Worm (Caenorhabditis elegans) whole organism, young adult: Measurements from ENCODE around the gene str-229.

ENCODE experiments used
- B0336.3 ChIP-seq: fragments of 200-800 bp; sonication (Bioruptor generic); IDR thresholded peaks from 2 replicates; pipeline ENCODE4 v1.3.6; 2022; ENCODE audit warnings: missing genetic modification characterization, missing compliant biosample characterization
- C06A6.2 ChIP-seq: fragments of 200-800 bp; sonication (Bioruptor generic); conservative IDR thresholded peaks from 2 replicates; pipeline ENCODE4 v1.3.6; 2022; ENCODE audit warnings: missing genetic modification characterization, missing compliant biosample characterization
- D2030.7 ChIP-seq: fragments of 200-800 bp; sonication (Bioruptor generic); IDR thresholded peaks from 2 replicates; pipeline ENCODE4 v1.3.6; 2022; ENCODE audit warnings: missing genetic modification reagents, missing genetic modification characterization, missing compliant biosample characterization
- F37B4.10 ChIP-seq: fragments of 200-800 bp; sonication (Bioruptor generic); IDR thresholded peaks from 2 replicates; pipeline ENCODE4 v1.3.6; 2022; ENCODE audit warnings: missing genetic modification characterization, missing compliant biosample characterization
- F52B5.7 ChIP-seq: sonication (generic microtip); optimal IDR thresholded peaks from 2 replicates; lab custom pipeline; 2016; ENCODE audit warnings: mild to moderate bottlenecking, missing genetic modification characterization, missing compliant biosample characterization
- K11D2.4 ChIP-seq: fragments of 200-800 bp; sonication (Bioruptor generic); IDR thresholded peaks from 2 replicates; pipeline ENCODE4 v1.3.6; 2022; ENCODE audit warnings: missing genetic modification reagents, missing genetic modification characterization, missing compliant biosample characterization
- T07F8.4 ChIP-seq: sonication (generic microtip); optimal IDR thresholded peaks from 2 replicates; lab custom pipeline; 2016; ENCODE audit warnings: mild to moderate bottlenecking, missing genetic modification characterization, moderate library complexity, missing compliant biosample characterization
- T26A5.8 ChIP-seq: sonication (generic microtip); optimal IDR thresholded peaks from 2 replicates; lab custom pipeline; 2016; ENCODE audit warnings: missing genetic modification characterization, missing compliant biosample characterization
- Y79H2A.3 ChIP-seq: fragments of 200-800 bp; sonication (Bioruptor generic); conservative IDR thresholded peaks from 2 replicates; pipeline ENCODE4 v1.3.6; 2022; ENCODE audit warnings: missing genetic modification reagents, missing genetic modification characterization, missing compliant biosample characterization
- Y95B8A.8 ChIP-seq: fragments of 200-800 bp; sonication (Bioruptor generic); IDR thresholded peaks from 2 replicates; pipeline ENCODE4 v1.3.6; 2022; ENCODE audit warnings: missing genetic modification reagents, missing genetic modification characterization, missing compliant biosample characterization
- akir-1 ChIP-seq: fragments of 200-800 bp; sonication (Bioruptor generic); optimal IDR thresholded peaks from 2 replicates; lab custom pipeline; 2018; ENCODE audit warnings: mild to moderate bottlenecking, missing genetic modification characterization, moderate library complexity, missing compliant biosample characterization
- ama-1 ChIP-seq, 3 experiments: fragments of 150-350 bp in 1 of 3; sonication (generic microtip) in 2 of 3; optimal IDR thresholded peaks; 2 replicates each; lab custom pipeline; 2014 to 2018; ENCODE audit warnings: missing biosample characterization in 2 of 3, missing genetic modification characterization in 2 of 3, missing genetic modification reagents in 2 of 3
- bed-1 ChIP-seq: fragments of 200-800 bp; sonication (Bioruptor generic); IDR thresholded peaks from 2 replicates; pipeline ENCODE4 v1.3.6; 2022; ENCODE audit warnings: missing genetic modification reagents, missing genetic modification characterization, missing compliant biosample characterization
- bed-2 ChIP-seq: fragments of 200-800 bp; sonication (Bioruptor generic); IDR thresholded peaks from 2 replicates; pipeline ENCODE4 v1.3.6; 2022; ENCODE audit warnings: missing genetic modification reagents, missing genetic modification characterization, missing compliant biosample characterization
- ccch-3 ChIP-seq: fragments of 200-800 bp; sonication (Bioruptor generic); optimal IDR thresholded peaks from 2 replicates; lab custom pipeline; 2018; ENCODE audit warnings: mild to moderate bottlenecking, missing genetic modification characterization, missing compliant biosample characterization
- cebp-1 ChIP-seq, 2 experiments: fragments of 200-800 bp in 1 of 2; sonication (Bioruptor generic) in 1 of 2; sonication (generic microtip) in 1 of 2; IDR thresholded peaks in 1 of 2; optimal IDR thresholded peaks in 1 of 2; 2 replicates each; pipeline versions ENCODE4 v1.3.6 to Lab custom; 2017 to 2022; ENCODE audit warnings: missing compliant biosample characterization in 2 of 2, missing genetic modification characterization in 2 of 2, mild to moderate bottlenecking in 1 of 2, missing genetic modification reagents in 1 of 2, moderate library complexity in 1 of 2
- ceh-100 ChIP-seq: fragments of 200-800 bp; sonication (Bioruptor generic); IDR thresholded peaks from 2 replicates; pipeline ENCODE4 v1.3.6; 2022; ENCODE audit warnings: missing genetic modification reagents, missing genetic modification characterization, missing compliant biosample characterization
- chd-7 ChIP-seq: sonication (generic microtip); optimal IDR thresholded peaks from 2 replicates; lab custom pipeline; 2016; ENCODE audit warnings: mild to moderate bottlenecking, missing genetic modification characterization, moderate library complexity, missing compliant biosample characterization
- egl-18 ChIP-seq: fragments of 200-800 bp; sonication (Bioruptor generic); IDR thresholded peaks from 2 replicates; pipeline ENCODE4 v1.3.6; 2022; ENCODE audit warnings: missing genetic modification reagents, missing genetic modification characterization, missing compliant biosample characterization
- egrh-3 ChIP-seq: fragments of 200-800 bp; sonication (Bioruptor generic); IDR thresholded peaks from 2 replicates; pipeline ENCODE4 v1.3.6; 2022; ENCODE audit warnings: missing genetic modification reagents, missing genetic modification characterization, missing compliant biosample characterization
- lag-1 ChIP-seq: fragments of 200-800 bp; sonication (Bioruptor generic); IDR thresholded peaks from 2 replicates; pipeline ENCODE4 v1.3.6; 2022; ENCODE audit warnings: missing genetic modification reagents, missing genetic modification characterization, missing compliant biosample characterization
- lin-40 ChIP-seq: sonication (generic microtip); optimal IDR thresholded peaks from 2 replicates; lab custom pipeline; 2016; ENCODE audit warnings: missing genetic modification characterization, mild to moderate bottlenecking, missing compliant biosample characterization, missing genotype, missing genetic modification reagents
- lin-54 ChIP-seq: fragments of 200-800 bp; sonication (Bioruptor generic); optimal IDR thresholded peaks from 2 replicates; lab custom pipeline; 2018; ENCODE audit warnings: mild to moderate bottlenecking, missing genetic modification characterization, missing compliant biosample characterization
- lir-1 ChIP-seq: fragments of 200-800 bp; sonication (Bioruptor generic); conservative IDR thresholded peaks from 2 replicates; pipeline ENCODE4 v1.3.6; 2022; ENCODE audit warnings: missing genetic modification reagents, missing genetic modification characterization, missing compliant biosample characterization
- madf-8 ChIP-seq: fragments of 200-800 bp; sonication (Bioruptor generic); conservative IDR thresholded peaks from 2 replicates; pipeline ENCODE4 v1.3.6; 2022; ENCODE audit warnings: missing genetic modification reagents, missing genetic modification characterization, missing compliant biosample characterization
- nhr-120 ChIP-seq: fragments of 200-800 bp; sonication (Bioruptor generic); IDR thresholded peaks from 2 replicates; pipeline ENCODE4 v1.3.6; 2022; ENCODE audit warnings: missing genetic modification characterization, missing compliant biosample characterization
- pha-4 ChIP-seq: fragments of 150-350 bp; sonication (generic microtip); optimal IDR thresholded peaks from 2 replicates; lab custom pipeline; 2014; ENCODE audit warnings: missing biosample characterization, missing genetic modification reagents, missing genetic modification characterization
- rec-8 ChIP-seq, 2 experiments: sonication (generic microtip); optimal IDR thresholded peaks; 2 replicates each; lab custom pipeline; 2016; ENCODE audit warnings: mild to moderate bottlenecking in 2 of 2, missing genetic modification characterization in 2 of 2, missing genetic modification reagents in 2 of 2, missing genotype in 2 of 2, missing biosample characterization in 1 of 2, missing compliant biosample characterization in 1 of 2, moderate library complexity in 1 of 2
- sdz-38 ChIP-seq: sonication (generic microtip); optimal IDR thresholded peaks from 2 replicates; lab custom pipeline; 2016; ENCODE audit warnings: missing genotype, missing genetic modification characterization, missing compliant biosample characterization
- sea-2 ChIP-seq: fragments of 200-800 bp; sonication (Bioruptor generic); IDR thresholded peaks from 2 replicates; pipeline ENCODE4 v1.3.6; 2022; ENCODE audit warnings: missing genetic modification characterization, missing compliant biosample characterization
- snpc-1.1 ChIP-seq: sonication (generic microtip); optimal IDR thresholded peaks from 2 replicates; lab custom pipeline; 2017; ENCODE audit warnings: missing genetic modification characterization, mild to moderate bottlenecking, missing compliant biosample characterization, antibody characterized with exemption, moderate library complexity, missing genotype, missing genetic modification reagents; ENCODE audit not compliant: insufficient read depth
- snpc-3.4 ChIP-seq: sonication (generic microtip); optimal IDR thresholded peaks from 2 replicates; lab custom pipeline; 2017; ENCODE audit warnings: missing genetic modification characterization, mild to moderate bottlenecking, missing compliant biosample characterization, antibody characterized with exemption, moderate library complexity, missing genotype, missing genetic modification reagents

The str-229 gene

DNA sequence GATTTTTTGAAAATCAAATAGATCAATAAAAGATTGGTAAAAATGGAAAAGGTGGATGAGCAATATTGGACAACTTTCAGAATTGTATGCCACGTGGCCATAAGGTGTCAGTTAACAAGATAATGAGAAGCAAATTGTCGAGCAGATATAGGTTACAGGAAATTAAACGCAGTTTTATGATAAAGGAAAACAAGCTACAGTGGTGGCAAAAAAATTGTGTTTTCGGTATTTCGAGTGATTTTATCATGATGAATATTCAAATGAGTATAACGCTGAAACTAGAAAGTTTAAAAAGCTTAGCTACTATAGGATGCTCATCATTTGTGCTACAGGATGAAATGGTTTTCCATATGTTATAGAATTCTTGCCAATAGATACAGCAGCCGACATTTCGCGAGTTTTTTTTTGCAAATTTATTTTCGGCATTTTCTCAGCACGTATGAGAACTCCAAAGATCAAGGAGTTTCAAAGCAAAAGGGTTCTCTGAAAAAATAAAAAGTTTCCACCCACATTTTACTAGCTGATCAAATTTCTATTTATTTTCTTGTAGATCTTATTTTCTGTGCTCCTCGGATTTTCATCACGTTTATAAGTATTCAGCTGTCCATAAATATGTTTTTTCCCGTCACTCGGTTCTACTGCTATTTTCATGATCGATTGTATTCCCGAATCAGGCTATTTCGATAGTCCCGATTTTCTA is at the start of gene str-229, which contains the start of gene srh-190:
Gene str-229, minus strand, starts transcription at position 101 of the 700 bp plus-strand sequence.
Gene srh-190, plus strand, starts transcription at position 650 of the 700 bp plus-strand sequence.
- no peak for TF ChIP-seq lir-1 (GFP tag; lab: Robert Waterston, UW)
- TF ChIP-seq cebp-1 (GFP tag; IDR thresholded peaks at IDR 0.05; lab: Robert Waterston, UW), result no peak
- TF ChIP-seq cebp-1 (tag; optimal IDR thresholded peaks at IDR 0.05; lab: Kevin White, UChicago), result no peak
- TF ChIP-seq Y95B8A.8 (GFP tag; lab: Robert Waterston, UW), result no peak
- TF ChIP-seq K11D2.4 (GFP tag; lab: Robert Waterston, UW), result no peak
- TF ChIP-seq B0336.3 (GFP tag; lab: Robert Waterston, UW), result no peak
- TF ChIP-seq F37B4.10 (GFP tag; lab: Robert Waterston, UW), result no peak
- TF ChIP-seq ccch-3 (GFP tag; lab: Kevin White, UChicago), result no peak
- no peak for TF ChIP-seq F52B5.7 (tag; lab: Kevin White, UChicago)
- TF ChIP-seq snpc-3.4 (tag; lab: Kevin White, UChicago), result no peak
- TF ChIP-seq D2030.7 (GFP tag; lab: Robert Waterston, UW), result no peak
- TF ChIP-seq rec-8 (tag; optimal IDR thresholded peaks at IDR 0.05; lab: Kevin White, UChicago), result no peak
- no peak for TF ChIP-seq lin-54 (GFP tag; lab: Kevin White, UChicago)
- no peak for TF ChIP-seq T07F8.4 (tag; lab: Kevin White, UChicago)

- TF ChIP-seq madf-8, result no peak
- no peak for TF ChIP-seq chd-7 (tag; lab: Kevin White, UChicago)
- TF ChIP-seq pha-4 (tag; lab: Kevin White, UChicago), result no peak
- TF ChIP-seq C06A6.2 (GFP tag; lab: Robert Waterston, UW), result no peak
- TF ChIP-seq egl-18 (GFP tag; lab: Robert Waterston, UW), result no peak
- no peak for TF ChIP-seq ccch-3 (GFP tag; lab: Kevin White, UChicago)
- TF ChIP-seq T26A5.8 (tag; lab: Kevin White, UChicago), result no peak
- no peak for TF ChIP-seq Y95B8A.8 (GFP tag; lab: Robert Waterston, UW)
- TF ChIP-seq B0336.3 (GFP tag; lab: Robert Waterston, UW), result no peak
- no peak for TF ChIP-seq ceh-100
- TF ChIP-seq bed-2, result no peak
- no peak for TF ChIP-seq Y79H2A.3
- TF ChIP-seq lir-1 (GFP tag; lab: Robert Waterston, UW), result no peak
- no peak for TF ChIP-seq lin-40 (tag; lab: Kevin White, UChicago)
- TF ChIP-seq, all 124 proteins: peak for 0
Measured at ce11 chrV:3949723-3950122, 47.4 kb upstream of the str-229 start, which contains the start of gene dach-1. Gene dach-1 (plus strand): TSS chrV:3950023.

- TF ChIP-seq snpc-1.1 (no peak), nhr-120 (GFP tag; lab: Robert Waterston, UW) (no peak), sea-2 (GFP tag; lab: Robert Waterston, UW) (no peak), lag-1 (GFP tag; lab: Robert Waterston, UW) (no peak), sdz-38 (tag; lab: Kevin White, UChicago) (no peak), ama-1 (optimal IDR thresholded peaks at IDR 0.05; lab: Kevin White, UChicago) (no peak), ama-1 (GFP tag; optimal IDR thresholded peaks at IDR 0.05; lab: Kevin White, UChicago) (no peak), bed-1 (GFP tag; lab: Robert Waterston, UW) (no peak), egrh-3 (GFP tag; lab: Robert Waterston, UW) (no peak), B0336.3 (GFP tag; lab: Robert Waterston, UW) (no peak), akir-1 (no peak)
- TF ChIP-seq, all 124 proteins: peak for 0
Measured at ce11 chrV:3945053-3945452, 42.7 kb upstream of the str-229 start, which contains the start of gene cyp-35B3. Gene cyp-35B3 (plus strand): TSS chrV:3945353.
